Fruit fly (Drosophila melanogaster): ENCODE results near the gene Polr2C.

The Polr2C gene

dm6 chr2L:13841508-13841907, 8.4 kb downstream of the Polr2C start, which contains the start of gene CG33307:
TSS of gene CG33307 (minus strand) at chr2L:13841520.
- no peak for TF ChIP-seq CG9705 (GFP tag; optimal IDR thresholded peaks at IDR 0.05)
- TF ChIP-seq Sp1 (GFP tag; optimal IDR thresholded peaks at IDR 0.05): no peak
- no peak for TF ChIP-seq brk (GFP tag; optimal IDR thresholded peaks at IDR 0.05)
- TF ChIP-seq dsf (GFP tag; optimal IDR thresholded peaks at IDR 0.05; ENCODE audit: borderline replicate concordance): no peak
- TF ChIP-seq Hr78 (GFP tag; optimal IDR thresholded peaks at IDR 0.05): no peak
- no peak for TF ChIP-seq Jra (GFP tag; optimal IDR thresholded peaks at IDR 0.05)
- no peak for TF ChIP-seq OdsH (GFP tag; optimal IDR thresholded peaks at IDR 0.05)
- no peak for TF ChIP-seq woc (GFP tag; optimal IDR thresholded peaks at IDR 0.05)
- no peak for TF ChIP-seq br (GFP tag; optimal IDR thresholded peaks at IDR 0.05)

DNA sequence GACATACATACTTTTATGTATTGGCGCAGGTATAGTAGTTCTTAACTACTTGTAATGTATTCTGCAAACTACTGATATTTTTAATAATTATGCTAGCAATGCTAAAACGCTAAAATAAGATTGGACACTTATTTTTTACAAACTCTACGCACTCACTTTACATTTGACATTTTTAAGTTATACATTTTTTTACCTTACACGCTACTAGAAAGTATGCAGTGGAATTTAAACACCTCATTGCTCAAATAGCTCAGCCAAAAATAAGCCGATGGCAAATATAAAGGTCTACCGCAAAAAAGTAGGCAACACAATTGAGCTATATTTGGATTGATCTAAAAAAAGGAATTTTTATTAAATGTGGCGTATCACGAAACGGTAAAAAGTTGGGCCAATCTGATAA, 8.9 kb downstream of the Polr2C start:
- TF ChIP-seq GATAd (GFP tag; optimal IDR thresholded peaks at IDR 0.05) (no peak), tai (GFP tag; optimal IDR thresholded peaks at IDR 0.05) (peak; percentile 31), Myc (optimal IDR thresholded peaks at IDR 0.05) (peak; percentile 91), dsf (GFP tag; optimal IDR thresholded peaks at IDR 0.05; ENCODE audit: borderline replicate concordance) (no peak), fru (GFP tag; optimal IDR thresholded peaks at IDR 0.05) (no peak), Vsx2 (GFP tag; optimal IDR thresholded peaks at IDR 0.05; ENCODE audit: partially characterized antibody) (no peak), brk (GFP tag; optimal IDR thresholded peaks at IDR 0.05) (no peak), HLH106 (tag; optimal IDR thresholded peaks at IDR 0.05) (no peak), N (GFP tag; optimal IDR thresholded peaks at IDR 0.05) (no peak)

- no peak for TF ChIP-seq Hr78 (GFP tag; optimal IDR thresholded peaks at IDR 0.05)
- TF ChIP-seq jim (GFP tag; optimal IDR thresholded peaks at IDR 0.05): no peak
- no peak for TF ChIP-seq CG9705 (GFP tag; optimal IDR thresholded peaks at IDR 0.05)
- TF ChIP-seq brk (GFP tag; optimal IDR thresholded peaks at IDR 0.05): no peak
- TF ChIP-seq GATAd (GFP tag; optimal IDR thresholded peaks at IDR 0.05): no peak
- TF ChIP-seq Vsx2 (GFP tag; optimal IDR thresholded peaks at IDR 0.05; ENCODE audit: partially characterized antibody): no peak
- TF ChIP-seq foxo (GFP tag; optimal IDR thresholded peaks at IDR 0.05): no peak
- TF ChIP-seq Dfd (GFP tag; optimal IDR thresholded peaks at IDR 0.05): no peak
- TF ChIP-seq lola (GFP tag; optimal IDR thresholded peaks at IDR 0.05): no peak
These were observed 9.4 kb downstream of the Polr2C start for dm6 chr2L:13842572-13842971.

dm6 chr2L:13843692-13844284, 10.7 kb downstream of the Polr2C start, which contains the start of gene CG33306:
TSS of gene CG33306 (minus strand) at chr2L:13843742.
- TF ChIP-seq Abd-B (GFP tag; optimal IDR thresholded peaks at IDR 0.05) (no peak), Dfd (GFP tag; optimal IDR thresholded peaks at IDR 0.05) (no peak), Rel (GFP tag; optimal IDR thresholded peaks at IDR 0.05) (no peak), Rel (tag; optimal IDR thresholded peaks at IDR 0.05) (peak; percentile 20), GATAd (GFP tag; optimal IDR thresholded peaks at IDR 0.05) (no peak), sage (GFP tag; optimal IDR thresholded peaks at IDR 0.05) (no peak), Hnf4 (GFP tag; optimal IDR thresholded peaks at IDR 0.05) (no peak), dl (GFP tag; optimal IDR thresholded peaks at IDR 0.05; ENCODE audit: insufficient read depth in 1 of 2, partially characterized antibody in 2 of 2) (no peak), Jra (GFP tag; optimal IDR thresholded peaks at IDR 0.05) (no peak), Hr78 (GFP tag; optimal IDR thresholded peaks at IDR 0.05) (no peak), CG32264 (GFP tag; optimal IDR thresholded peaks at IDR 0.05) (no peak), pan (optimal IDR thresholded peaks at IDR 0.05) (no peak), HLH106 (tag; optimal IDR thresholded peaks at IDR 0.05) (peak; percentile 57), rgr (GFP tag; optimal IDR thresholded peaks at IDR 0.05) (peak; percentile 39), dsf (GFP tag; optimal IDR thresholded peaks at IDR 0.05; ENCODE audit: borderline replicate concordance) (no peak), N (GFP tag; optimal IDR thresholded peaks at IDR 0.05) (no peak), foxo (GFP tag; optimal IDR thresholded peaks at IDR 0.05) (peak in 1 of 2 experiments; percentile 61), lola (GFP tag; optimal IDR thresholded peaks at IDR 0.05) (no peak), psq (GFP tag; optimal IDR thresholded peaks at IDR 0.05) (peak; percentile 18), CG9705 (GFP tag; optimal IDR thresholded peaks at IDR 0.05) (no peak), CrebA (GFP tag; optimal IDR thresholded peaks at IDR 0.05; ENCODE audit: borderline replicate concordance) (no peak), OdsH (GFP tag; optimal IDR thresholded peaks at IDR 0.05) (peak; percentile 50), Dif (GFP tag; optimal IDR thresholded peaks at IDR 0.05; ENCODE audit: partially characterized antibody) (no peak), Hr83 (GFP tag; optimal IDR thresholded peaks at IDR 0.05; ENCODE audit: poor library complexity, severe bottlenecking) (no peak), woc (GFP tag; optimal IDR thresholded peaks at IDR 0.05) (no peak), Vsx2 (GFP tag; optimal IDR thresholded peaks at IDR 0.05; ENCODE audit: partially characterized antibody) (no peak), Myc (optimal IDR thresholded peaks at IDR 0.05) (no peak), brk (GFP tag; optimal IDR thresholded peaks at IDR 0.05) (peak; percentile 50), dmrt93B (GFP tag; optimal IDR thresholded peaks at IDR 0.05) (no peak), Sp1 (GFP tag; optimal IDR thresholded peaks at IDR 0.05) (peak; percentile 62), fru (GFP tag; optimal IDR thresholded peaks at IDR 0.05) (peak; percentile 26), br (GFP tag; optimal IDR thresholded peaks at IDR 0.05) (no peak), Mio (GFP tag; optimal IDR thresholded peaks at IDR 0.05) (no peak), tai (GFP tag; optimal IDR thresholded peaks at IDR 0.05) (no peak), sv (GFP tag; optimal IDR thresholded peaks at IDR 0.05) (no peak), h (GFP tag; optimal IDR thresholded peaks at IDR 0.05) (peak; percentile 53), ey (GFP tag; optimal IDR thresholded peaks at IDR 0.05) (no peak), usp (GFP tag; optimal IDR thresholded peaks at IDR 0.05) (no peak), jim (GFP tag; optimal IDR thresholded peaks at IDR 0.05) (no peak)

Measured in whole organism, wandering third instar larva.